Worm (Caenorhabditis elegans): ENCODE measurements around the gene dhs-21.

dhs-21 gene

ce11 chrV:12763291-12763995, 30.0 kb upstream of the dhs-21 start, which contains the start of the genes abcf-1 and scc-3:
Gene abcf-1, minus strand, starts transcription at chrV:12763375.
Gene scc-3, plus strand, starts transcription at chrV:12763945.
- TF ChIP-seq crh-2 (tag; optimal IDR thresholded peaks at IDR 0.05) (peak; percentile 35), lin-39 (tag; optimal IDR thresholded peaks at IDR 0.05) (no peak), nhr-11 (tag; optimal IDR thresholded peaks at IDR 0.05) (no peak), ZK546.5 (tag; optimal IDR thresholded peaks at IDR 0.05) (no peak), lsy-2 (tag; optimal IDR thresholded peaks at IDR 0.05) (peak; percentile 56 to 97), nhr-129 (tag; optimal IDR thresholded peaks at IDR 0.05) (peak; percentile 76), lin-13 (GFP tag; optimal IDR thresholded peaks at IDR 0.05) (no peak), alr-1 (tag; optimal IDR thresholded peaks at IDR 0.05) (no peak), unc-62 (GFP tag; optimal IDR thresholded peaks at IDR 0.05) (no peak), lin-11 (tag; optimal IDR thresholded peaks at IDR 0.05) (no peak), mbf-1 (tag; optimal IDR thresholded peaks at IDR 0.05) (no peak), C34F6.9 (tag; optimal IDR thresholded peaks at IDR 0.05) (peak; percentile 61), mab-5 (tag; optimal IDR thresholded peaks at IDR 0.05) (no peak), ceh-16 (tag; optimal IDR thresholded peaks at IDR 0.05) (no peak), ama-1 (optimal IDR thresholded peaks at IDR 0.05) (no peak), Y55F3AM.14 (GFP tag; optimal IDR thresholded peaks at IDR 0.05) (no peak)

ce11 chrV:12760913-12761312, 27.5 kb upstream of the dhs-21 start, which contains the start of gene F18E2.15:
Gene F18E2.15, minus strand, starts transcription at chrV:12761013.
- no peak for TF ChIP-seq nhr-25 (tag; optimal IDR thresholded peaks at IDR 0.05)
- TF ChIP-seq unc-62 (GFP tag; optimal IDR thresholded peaks at IDR 0.05) = no peak
- no peak for TF ChIP-seq nhr-21 (tag; optimal IDR thresholded peaks at IDR 0.05)
- TF ChIP-seq R02D3.7 (tag; optimal IDR thresholded peaks at IDR 0.05) = no peak
- no peak for TF ChIP-seq nhr-10 (tag; optimal IDR thresholded peaks at IDR 0.05)
- TF ChIP-seq ceh-82 (tag; optimal IDR thresholded peaks at IDR 0.05) = no peak
- TF ChIP-seq blmp-1 (tag; optimal IDR thresholded peaks at IDR 0.05; ENCODE audit: insufficient read depth) = no peak
- TF ChIP-seq sma-9 (GFP tag; optimal IDR thresholded peaks at IDR 0.05) = no peak
- TF ChIP-seq sma-9 (tag; optimal IDR thresholded peaks at IDR 0.05) = no peak
- no peak for TF ChIP-seq lin-13 (GFP tag; optimal IDR thresholded peaks at IDR 0.05)
- no peak for TF ChIP-seq snpc-4 (tag; optimal IDR thresholded peaks at IDR 0.05)
- no peak for TF ChIP-seq nhr-23 (tag; optimal IDR thresholded peaks at IDR 0.05)

- TF ChIP-seq ztf-4 (tag; optimal IDR thresholded peaks at IDR 0.05) = no peak
- no peak for TF ChIP-seq ceh-82 (tag; optimal IDR thresholded peaks at IDR 0.05)
- no peak for TF ChIP-seq nhr-12 (tag; optimal IDR thresholded peaks at IDR 0.05)
- TF ChIP-seq lin-11 (tag; optimal IDR thresholded peaks at IDR 0.05) = no peak
- no peak for TF ChIP-seq lin-39 (tag; optimal IDR thresholded peaks at IDR 0.05)
- no peak for TF ChIP-seq nhr-25 (tag; optimal IDR thresholded peaks at IDR 0.05)
- no peak for TF ChIP-seq snpc-4 (tag; optimal IDR thresholded peaks at IDR 0.05)
- TF ChIP-seq elt-3 (tag; optimal IDR thresholded peaks at IDR 0.05) = no peak
- no peak for TF ChIP-seq nhr-129 (tag; optimal IDR thresholded peaks at IDR 0.05)
- TF ChIP-seq ztf-1 (GFP tag; conservative IDR thresholded peaks at IDR 0.05) = no peak
- TF ChIP-seq ama-1 (optimal IDR thresholded peaks at IDR 0.05) = no peak
- TF ChIP-seq nhr-237 (tag; optimal IDR thresholded peaks at IDR 0.05) = no peak
- TF ChIP-seq lin-13 (GFP tag; optimal IDR thresholded peaks at IDR 0.05) = no peak
- no peak for TF ChIP-seq egl-27 (tag; optimal IDR thresholded peaks at IDR 0.05)
- TF ChIP-seq nhr-21 (tag; optimal IDR thresholded peaks at IDR 0.05) = no peak
- no peak for TF ChIP-seq sma-9 (GFP tag; optimal IDR thresholded peaks at IDR 0.05)
- no peak for TF ChIP-seq sma-9 (tag; optimal IDR thresholded peaks at IDR 0.05)
Measured at ce11 chrV:12759660-12760059, 26.2 kb upstream of the dhs-21 start, which contains the start of gene papl-1. Gene papl-1, minus strand, starts transcription at chrV:12759760.

- TF ChIP-seq fos-1 (tag; optimal IDR thresholded peaks at IDR 0.05) = no peak
- no peak for TF ChIP-seq lin-39 (tag; optimal IDR thresholded peaks at IDR 0.05)
- no peak for TF ChIP-seq skn-1 (tag; optimal IDR thresholded peaks at IDR 0.05)
- TF ChIP-seq nhr-237 (tag; optimal IDR thresholded peaks at IDR 0.05) = no peak
- TF ChIP-seq nhr-23 (tag; optimal IDR thresholded peaks at IDR 0.05) = no peak
- TF ChIP-seq blmp-1 (tag; optimal IDR thresholded peaks at IDR 0.05; ENCODE audit: insufficient read depth) = no peak
Measured at ce11 chrV:12754839-12755238, 21.4 kb upstream of the dhs-21 start, which contains the start of gene gpa-13. Gene gpa-13, minus strand, starts transcription at chrV:12754939.

ce11 chrV:12752407-12752806, 19.0 kb upstream of the dhs-21 start, which contains the start of gene C15C8.8:
Gene C15C8.8, minus strand, starts transcription at chrV:12752507.
- TF ChIP-seq aly-2 (tag; optimal IDR thresholded peaks at IDR 0.05) (no peak), nhr-6 (tag; optimal IDR thresholded peaks at IDR 0.05) (no peak), egl-27 (tag; optimal IDR thresholded peaks at IDR 0.05) (no peak), ama-1 (optimal IDR thresholded peaks at IDR 0.05) (no peak), nhr-23 (tag; optimal IDR thresholded peaks at IDR 0.05) (no peak), dmd-4 (tag; optimal IDR thresholded peaks at IDR 0.05) (no peak), crh-2 (tag; optimal IDR thresholded peaks at IDR 0.05) (no peak), sma-3 (GFP tag; optimal IDR thresholded peaks at IDR 0.05) (no peak), R02D3.7 (tag; optimal IDR thresholded peaks at IDR 0.05) (no peak), blmp-1 (tag; optimal IDR thresholded peaks at IDR 0.05; ENCODE audit: insufficient read depth) (no peak), ceh-16 (tag; optimal IDR thresholded peaks at IDR 0.05) (no peak), zag-1 (tag; optimal IDR thresholded peaks at IDR 0.05) (no peak), F13H6.1 (tag; optimal IDR thresholded peaks at IDR 0.05) (no peak)

All from whole organism, L2 larva.